Worm (Caenorhabditis elegans): ENCODE results near the gene str-254.

str-254 gene

ce11 chrV:16141071-16141470, 12.2 kb downstream of the str-254 start, which contains the start of gene clc-32:
TSS of gene clc-32 (minus strand) at chrV:16141171.
- no peak for TF ChIP-seq nhr-76 (tag; optimal IDR thresholded peaks at IDR 0.05)
- no peak for TF ChIP-seq ceh-39 (tag; optimal IDR thresholded peaks at IDR 0.05)
- no peak for TF ChIP-seq drap-1 (GFP tag; optimal IDR thresholded peaks at IDR 0.05)
- TF ChIP-seq flh-1 (GFP tag; optimal IDR thresholded peaks at IDR 0.05) = no peak
- TF ChIP-seq nhr-237 (tag; optimal IDR thresholded peaks at IDR 0.05) = no peak
- TF ChIP-seq zip-8 (tag; optimal IDR thresholded peaks at IDR 0.05) = no peak
- TF ChIP-seq hlh-1 (tag; optimal IDR thresholded peaks at IDR 0.05) = no peak
- no peak for TF ChIP-seq ztf-11 (tag; optimal IDR thresholded peaks at IDR 0.05)
- no peak for TF ChIP-seq elt-1 (tag; optimal IDR thresholded peaks at IDR 0.05; ENCODE audit: borderline replicate concordance, insufficient read depth)
- no peak for TF ChIP-seq M03D4.4 (tag; optimal IDR thresholded peaks at IDR 0.05)
- no peak for TF ChIP-seq nhr-28 (tag; optimal IDR thresholded peaks at IDR 0.05)
- no peak for TF ChIP-seq lin-13 (tag; optimal IDR thresholded peaks at IDR 0.05)
- no peak for TF ChIP-seq lin-32 (GFP tag; optimal IDR thresholded peaks at IDR 0.05)
- TF ChIP-seq sem-2 (GFP tag; optimal IDR thresholded peaks at IDR 0.05) = no peak
- no peak for TF ChIP-seq unc-62 (GFP tag; optimal IDR thresholded peaks at IDR 0.05)
- no peak for TF ChIP-seq unc-120 (tag; optimal IDR thresholded peaks at IDR 0.05; ENCODE audit: poor library complexity, severe bottlenecking)
- TF ChIP-seq nhr-12 (tag; optimal IDR thresholded peaks at IDR 0.05) = no peak
- TF ChIP-seq mep-1 (tag; optimal IDR thresholded peaks at IDR 0.05) = no peak
- no peak for TF ChIP-seq ceh-83 (GFP tag; optimal IDR thresholded peaks at IDR 0.05)

ce11 chrV:16139529-16139928, 13.7 kb downstream of the str-254 start, which contains the start of gene clc-11:
TSS of gene clc-11 (minus strand) at chrV:16139629.
- TF ChIP-seq flh-1 (GFP tag; optimal IDR thresholded peaks at IDR 0.05) (no peak), ces-1 (GFP tag; optimal IDR thresholded peaks at IDR 0.05) (no peak)

- TF ChIP-seq mep-1 (tag; optimal IDR thresholded peaks at IDR 0.05) (no peak), sptf-1 (tag; optimal IDR thresholded peaks at IDR 0.05) (no peak), tbx-8 (GFP tag; optimal IDR thresholded peaks at IDR 0.05) (no peak), hlh-1 (tag; optimal IDR thresholded peaks at IDR 0.05) (no peak)
Measured at ce11 chrV:16137043-16137442, 16.2 kb downstream of the str-254 start, which contains the start of gene F44G3.7. TSS of gene F44G3.7 (minus strand) at chrV:16137143.

ce11 chrV:16132705-16133104, 20.6 kb downstream of the str-254 start, which contains the start of gene fbxa-144:
TSS of gene fbxa-144 (minus strand) at chrV:16132805.
- no peak for TF ChIP-seq nhr-12 (tag; optimal IDR thresholded peaks at IDR 0.05)
- TF ChIP-seq nhr-28 (tag; optimal IDR thresholded peaks at IDR 0.05) = no peak
- TF ChIP-seq zip-8 (tag; optimal IDR thresholded peaks at IDR 0.05) = no peak
- TF ChIP-seq unc-120 (tag; optimal IDR thresholded peaks at IDR 0.05; ENCODE audit: poor library complexity, severe bottlenecking) = no peak
- no peak for TF ChIP-seq unc-62 (GFP tag; optimal IDR thresholded peaks at IDR 0.05)

- no peak for TF ChIP-seq ceh-83 (GFP tag; optimal IDR thresholded peaks at IDR 0.05)
- TF ChIP-seq elt-3 (tag; optimal IDR thresholded peaks at IDR 0.05) = no peak
- no peak for TF ChIP-seq unc-120 (tag; optimal IDR thresholded peaks at IDR 0.05; ENCODE audit: poor library complexity, severe bottlenecking)
- no peak for TF ChIP-seq flh-1 (GFP tag; optimal IDR thresholded peaks at IDR 0.05)
Measured at ce11 chrV:16132215-16132614, 21.1 kb downstream of the str-254 start.

ce11 chrV:16131249-16131648, 22.0 kb downstream of the str-254 start, which contains the start of gene fbxa-142:
TSS of gene fbxa-142 (minus strand) at chrV:16131349.
- TF ChIP-seq ztf-11 (tag; optimal IDR thresholded peaks at IDR 0.05) (no peak), snpc-4 (tag; optimal IDR thresholded peaks at IDR 0.05) (no peak), zip-8 (tag; optimal IDR thresholded peaks at IDR 0.05) (no peak), lin-32 (GFP tag; optimal IDR thresholded peaks at IDR 0.05) (no peak), nhr-237 (tag; optimal IDR thresholded peaks at IDR 0.05) (no peak), unc-62 (GFP tag; optimal IDR thresholded peaks at IDR 0.05) (no peak), mep-1 (tag; optimal IDR thresholded peaks at IDR 0.05) (no peak), ceh-83 (GFP tag; optimal IDR thresholded peaks at IDR 0.05) (no peak), nhr-2 (tag; optimal IDR thresholded peaks at IDR 0.05) (no peak), ces-1 (GFP tag; optimal IDR thresholded peaks at IDR 0.05) (no peak), ceh-43 (GFP tag; optimal IDR thresholded peaks at IDR 0.05) (no peak), unc-120 (tag; optimal IDR thresholded peaks at IDR 0.05; ENCODE audit: poor library complexity, severe bottlenecking) (no peak), lsy-2 (tag; optimal IDR thresholded peaks at IDR 0.05) (no peak), flh-1 (GFP tag; optimal IDR thresholded peaks at IDR 0.05) (no peak), bed-3 (GFP tag; optimal IDR thresholded peaks at IDR 0.05) (no peak), pha-4 (tag; optimal IDR thresholded peaks at IDR 0.05) (no peak), blmp-1 (tag; optimal IDR thresholded peaks at IDR 0.05) (no peak), nhr-28 (tag; optimal IDR thresholded peaks at IDR 0.05) (no peak), unc-39 (tag; optimal IDR thresholded peaks at IDR 0.05) (no peak), mab-5 (tag; optimal IDR thresholded peaks at IDR 0.05) (no peak)
